Worm (Caenorhabditis elegans) whole organism, late embryonic: Measurements from ENCODE around the gene mltn-10.

Experiments used
- C38D4.7 ChIP-seq: fragments of 200-800 bp; sonication (Bioruptor generic); optimal IDR thresholded peaks from 2 replicates; lab custom pipeline; 2018; ENCODE audit warnings: mild to moderate bottlenecking, missing genetic modification characterization, moderate library complexity, missing compliant biosample characterization
- F13H6.1 ChIP-seq: sonication (generic microtip); optimal IDR thresholded peaks from 2 replicates; lab custom pipeline; 2016; ENCODE audit warnings: missing genetic modification characterization, missing compliant biosample characterization
- K02D7.2 ChIP-seq: sonication (generic microtip); optimal IDR thresholded peaks from 2 replicates; lab custom pipeline; 2017; ENCODE audit warnings: mild to moderate bottlenecking, missing genetic modification characterization, missing compliant biosample characterization
- T23F11.4 ChIP-seq: fragments of 200-800 bp; sonication (Bioruptor generic); optimal IDR thresholded peaks from 2 replicates; lab custom pipeline; 2018; ENCODE audit warnings: mild to moderate bottlenecking, missing genetic modification characterization, missing compliant biosample characterization
- ahr-1 ChIP-seq: sonication (generic microtip); optimal IDR thresholded peaks from 2 replicates; lab custom pipeline; 2016; ENCODE audit warnings: missing genetic modification characterization, missing compliant biosample characterization
- ceh-14 ChIP-seq: sonication (generic microtip); optimal IDR thresholded peaks from 2 replicates; lab custom pipeline; 2016; ENCODE audit warnings: missing genotype, missing genetic modification characterization, missing compliant biosample characterization
- ceh-19 ChIP-seq: fragments of 200-800 bp; sonication (Bioruptor generic); optimal IDR thresholded peaks from 2 replicates; lab custom pipeline; 2018; ENCODE audit warnings: mild to moderate bottlenecking, missing genetic modification characterization, missing compliant biosample characterization
- ceh-2 ChIP-seq: sonication (generic microtip); optimal IDR thresholded peaks from 2 replicates; lab custom pipeline; 2016; ENCODE audit warnings: missing genotype, missing genetic modification characterization, missing compliant biosample characterization
- ceh-22 ChIP-seq: sonication (generic microtip); optimal IDR thresholded peaks from 2 replicates; lab custom pipeline; 2017; ENCODE audit warnings: missing biosample characterization, missing genetic modification characterization
- ceh-24 ChIP-seq: sonication (generic microtip); optimal IDR thresholded peaks from 2 replicates; lab custom pipeline; 2016; ENCODE audit warnings: mild to moderate bottlenecking, missing genetic modification characterization, missing compliant biosample characterization
- ceh-31 ChIP-seq: sonication (generic microtip); optimal IDR thresholded peaks from 2 replicates; lab custom pipeline; 2016; ENCODE audit warnings: missing genetic modification characterization, missing compliant biosample characterization
- ceh-45 ChIP-seq: fragments of 200-800 bp; sonication (Bioruptor generic); IDR thresholded peaks from 2 replicates; pipeline ENCODE4 v1.3.6; 2022; ENCODE audit warnings: missing genetic modification reagents, missing genetic modification characterization, missing compliant biosample characterization
- ceh-6 ChIP-seq: fragments of 200-800 bp; sonication (Bioruptor generic); optimal IDR thresholded peaks from 2 replicates; lab custom pipeline; 2018; ENCODE audit warnings: mild to moderate bottlenecking, missing genetic modification characterization, missing compliant biosample characterization
- ceh-9 ChIP-seq: sonication (generic microtip); optimal IDR thresholded peaks from 2 replicates; lab custom pipeline; 2016; ENCODE audit warnings: mild to moderate bottlenecking, missing genetic modification characterization, inconsistent platforms, missing compliant biosample characterization
- che-1 ChIP-seq: sonication (generic microtip); optimal IDR thresholded peaks from 2 replicates; lab custom pipeline; 2016; ENCODE audit warnings: mild to moderate bottlenecking, missing genetic modification characterization, missing compliant biosample characterization
- dmd-4 ChIP-seq: sonication (generic microtip); optimal IDR thresholded peaks from 2 replicates; lab custom pipeline; 2016; ENCODE audit warnings: borderline replicate concordance, missing genetic modification characterization, missing compliant biosample characterization
- elt-2 ChIP-seq: sonication (generic microtip); optimal IDR thresholded peaks from 2 replicates; lab custom pipeline; 2016; ENCODE audit warnings: missing genetic modification reagents, missing genetic modification characterization, missing compliant biosample characterization
- elt-4 ChIP-seq: sonication (generic microtip); optimal IDR thresholded peaks from 2 replicates; lab custom pipeline; 2016; ENCODE audit warnings: missing genetic modification characterization, missing compliant biosample characterization
- ets-4 ChIP-seq: sonication (generic microtip); optimal IDR thresholded peaks from 2 replicates; lab custom pipeline; 2016; ENCODE audit warnings: missing genetic modification characterization, missing compliant biosample characterization
- eyg-1 ChIP-seq: sonication (generic microtip); optimal IDR thresholded peaks from 2 replicates; lab custom pipeline; 2016; ENCODE audit warnings: missing genotype, missing genetic modification characterization, missing compliant biosample characterization
- fax-1 ChIP-seq: sonication (generic microtip); optimal IDR thresholded peaks from 2 replicates; lab custom pipeline; 2016; ENCODE audit warnings: missing genotype, missing genetic modification characterization, missing compliant biosample characterization
- fkh-10 ChIP-seq: fragments of 150-350 bp; optimal IDR thresholded peaks from 2 replicates; lab custom pipeline; 2014; ENCODE audit warnings: missing biosample characterization, missing genetic modification reagents, missing genetic modification characterization
- gmeb-2 ChIP-seq: sonication (generic microtip); optimal IDR thresholded peaks from 2 replicates; lab custom pipeline; 2016; ENCODE audit warnings: missing genetic modification characterization, inconsistent platforms, missing compliant biosample characterization
- hlh-15 ChIP-seq: sonication (generic microtip); optimal IDR thresholded peaks from 2 replicates; lab custom pipeline; 2016; ENCODE audit warnings: missing genetic modification characterization, missing compliant biosample characterization
- hlh-6 ChIP-seq: sonication (generic microtip); optimal IDR thresholded peaks from 2 replicates; lab custom pipeline; 2016; ENCODE audit warnings: missing genotype, missing genetic modification characterization, missing compliant biosample characterization
- lim-6 ChIP-seq: sonication (generic microtip); optimal IDR thresholded peaks from 2 replicates; lab custom pipeline; 2016; ENCODE audit warnings: missing genetic modification characterization, missing compliant biosample characterization
- lin-11 ChIP-seq: fragments of 200-800 bp; sonication (Bioruptor generic); optimal IDR thresholded peaks from 2 replicates; lab custom pipeline; 2018; ENCODE audit warnings: mild to moderate bottlenecking, missing genetic modification characterization, missing compliant biosample characterization
- nhr-11 ChIP-seq: fragments of 150-350 bp; optimal IDR thresholded peaks from 2 replicates; lab custom pipeline; 2014; ENCODE audit warnings: missing biosample characterization, missing genetic modification characterization
- nhr-232 ChIP-seq: sonication (generic microtip); optimal IDR thresholded peaks from 2 replicates; lab custom pipeline; 2016; ENCODE audit warnings: missing genetic modification characterization, missing compliant biosample characterization
- odd-2 ChIP-seq: sonication (generic microtip); optimal IDR thresholded peaks from 2 replicates; lab custom pipeline; 2017; ENCODE audit warnings: antibody characterized with exemption, mild to moderate bottlenecking, missing genetic modification characterization, missing compliant biosample characterization
- pat-9 ChIP-seq: fragments of 200-800 bp; sonication (Bioruptor generic); optimal IDR thresholded peaks from 2 replicates; lab custom pipeline; 2018; ENCODE audit warnings: mild to moderate bottlenecking, missing genetic modification characterization, moderate library complexity, missing compliant biosample characterization
- pax-1 ChIP-seq: fragments of 150-350 bp; optimal IDR thresholded peaks from 2 replicates; lab custom pipeline; 2014; ENCODE audit warnings: missing biosample characterization, missing genetic modification characterization
- pha-2 ChIP-seq: sonication (generic microtip); optimal IDR thresholded peaks from 2 replicates; lab custom pipeline; 2017; ENCODE audit warnings: mild to moderate bottlenecking, missing genetic modification characterization, missing compliant biosample characterization
- pha-4 ChIP-seq: fragments of 150-350 bp; optimal IDR thresholded peaks from 2 replicates; lab custom pipeline; 2018; ENCODE audit warnings: missing biosample characterization, missing genetic modification reagents, missing genetic modification characterization
- pqm-1 ChIP-seq: sonication (generic microtip); optimal IDR thresholded peaks from 2 replicates; lab custom pipeline; 2016; ENCODE audit warnings: missing genetic modification characterization, missing compliant biosample characterization
- pros-1 ChIP-seq: fragments of 150-350 bp; optimal IDR thresholded peaks from 2 replicates; lab custom pipeline; 2014; ENCODE audit warnings: missing biosample characterization, missing genetic modification reagents, missing genetic modification characterization
- ref-2 ChIP-seq: sonication (generic microtip); optimal IDR thresholded peaks from 2 replicates; lab custom pipeline; 2016; ENCODE audit warnings: missing genetic modification characterization, missing compliant biosample characterization
- rnt-1 ChIP-seq: sonication (generic microtip); optimal IDR thresholded peaks from 2 replicates; lab custom pipeline; 2016; ENCODE audit warnings: missing genetic modification characterization, missing compliant biosample characterization
- sdc-2 ChIP-seq: sonication (generic microtip); optimal IDR thresholded peaks from 2 replicates; lab custom pipeline; 2016; ENCODE audit warnings: missing genotype, missing genetic modification characterization, missing compliant biosample characterization
- tbx-2 ChIP-seq: sonication (generic microtip); optimal IDR thresholded peaks from 2 replicates; lab custom pipeline; 2016; ENCODE audit warnings: missing genetic modification characterization, missing compliant biosample characterization
- tbx-7 ChIP-seq: sonication (generic microtip); optimal IDR thresholded peaks from 2 replicates; lab custom pipeline; 2016; ENCODE audit warnings: missing genotype, missing genetic modification characterization, missing compliant biosample characterization
- unc-42 ChIP-seq: sonication (generic microtip); optimal IDR thresholded peaks from 2 replicates; lab custom pipeline; 2016; ENCODE audit warnings: missing genotype, missing genetic modification characterization, missing compliant biosample characterization
- zip-5 ChIP-seq: sonication (generic microtip); optimal IDR thresholded peaks from 2 replicates; lab custom pipeline; 2016; ENCODE audit warnings: missing genetic modification characterization, missing compliant biosample characterization

Gene mltn-10

ce11 chrII:14620730-14621129 lies 2.1 kb upstream of the mltn-10 start:
- TF ChIP-seq ceh-6 (GFP tag; lab: Kevin White, UChicago) (no peak), ceh-9 (tag; lab: Kevin White, UChicago) (no peak), hlh-6 (tag; lab: Kevin White, UChicago) (no peak), pqm-1 (tag; lab: Kevin White, UChicago) (no peak), hlh-15 (tag; lab: Kevin White, UChicago) (no peak)

- TF ChIP-seq ceh-14 (tag; lab: Kevin White, UChicago) (no peak), ceh-31 (no peak), fax-1 (no peak), pros-1 (tag; lab: Kevin White, UChicago) (no peak), nhr-232 (tag; lab: Kevin White, UChicago) (no peak), che-1 (no peak), ceh-24 (tag; lab: Kevin White, UChicago) (no peak), C38D4.7 (GFP tag; lab: Kevin White, UChicago) (no peak), eyg-1 (no peak), ahr-1 (tag; lab: Kevin White, UChicago) (no peak), lin-11 (tag; lab: Kevin White, UChicago) (no peak), gmeb-2 (tag; lab: Kevin White, UChicago) (no peak), T23F11.4 (GFP tag; lab: Kevin White, UChicago) (no peak), rnt-1 (tag; lab: Kevin White, UChicago) (no peak), pha-4 (no peak), ceh-45 (GFP tag; lab: Robert Waterston, UW) (no peak), tbx-7 (tag; lab: Kevin White, UChicago) (no peak), nhr-11 (tag; lab: Kevin White, UChicago) (no peak), tbx-2 (no peak), hlh-6 (tag; lab: Kevin White, UChicago) (no peak)
Observed at ce11 chrII:14626883-14627282, 4.0 kb downstream of the mltn-10 start.

ce11 chrII:14627330-14627729 lies 4.5 kb downstream of the mltn-10 start, which contains the start of gene tag-297:
tag-297 (plus strand) TSS chrII:14627630.
- no peak for TF ChIP-seq dmd-4 (tag; lab: Kevin White, UChicago)
- TF ChIP-seq fkh-10 (GFP tag; lab: Kevin White, UChicago) = no peak
- no peak for TF ChIP-seq tbx-7 (tag; lab: Kevin White, UChicago)
- no peak for TF ChIP-seq sdc-2 (tag; lab: Kevin White, UChicago)
- no peak for TF ChIP-seq nhr-11 (tag; lab: Kevin White, UChicago)
- TF ChIP-seq eyg-1 = no peak
- TF ChIP-seq odd-2 (tag; lab: Kevin White, UChicago) = no peak
- no peak for TF ChIP-seq ceh-2 (tag; lab: Kevin White, UChicago)
- no peak for TF ChIP-seq F13H6.1 (tag; lab: Kevin White, UChicago)
- no peak for TF ChIP-seq elt-4
- no peak for TF ChIP-seq pax-1 (tag; lab: Kevin White, UChicago)
- TF ChIP-seq K02D7.2 (tag; lab: Kevin White, UChicago) = no peak
- no peak for TF ChIP-seq rnt-1 (tag; lab: Kevin White, UChicago)
- no peak for TF ChIP-seq unc-42 (tag; lab: Kevin White, UChicago)
- TF ChIP-seq elt-2 (tag; lab: Kevin White, UChicago) = no peak

ce11 chrII:14632823-14633222 lies 10.0 kb downstream of the mltn-10 start, which contains the start of gene C38C6.3:
C38C6.3 (plus strand) TSS chrII:14633123.
- TF ChIP-seq ceh-19 (GFP tag; lab: Kevin White, UChicago) (no peak), pat-9 (tag; lab: Kevin White, UChicago) (no peak), C38D4.7 (GFP tag; lab: Kevin White, UChicago) (no peak), ceh-22 (no peak), zip-5 (tag; lab: Kevin White, UChicago) (no peak), lim-6 (tag; lab: Kevin White, UChicago) (no peak), ets-4 (no peak), odd-2 (tag; lab: Kevin White, UChicago) (no peak), ref-2 (tag; lab: Kevin White, UChicago) (no peak), hlh-15 (tag; lab: Kevin White, UChicago) (no peak), pha-2 (tag; lab: Kevin White, UChicago) (no peak)
